Worm (Caenorhabditis elegans) whole organism, L4 larva: ENCODE data around the gene T21B6.3.

ENCODE experiments used
- F10B5.3 ChIP-seq: sonication (generic microtip); optimal IDR thresholded peaks from 2 replicates; lab custom pipeline; 2016; ENCODE audit warnings: mild to moderate bottlenecking, missing genetic modification characterization, missing compliant biosample characterization
- Y5F2A.4 ChIP-seq: fragments of 200-800 bp; sonication (Bioruptor generic); optimal IDR thresholded peaks from 2 replicates; lab custom pipeline; 2018; ENCODE audit warnings: mild to moderate bottlenecking, missing genetic modification characterization, missing compliant biosample characterization
- aly-2 ChIP-seq: sonication (generic microtip); optimal IDR thresholded peaks from 2 replicates; lab custom pipeline; 2018; ENCODE audit warnings: missing biosample characterization, missing genetic modification characterization
- ama-1 ChIP-seq: fragments of 150-350 bp; optimal IDR thresholded peaks from 2 replicates; lab custom pipeline; 2014; ENCODE audit warnings: inconsistent platforms, mixed read lengths
- ceh-82 ChIP-seq: sonication (generic microtip); optimal IDR thresholded peaks from 2 replicates; lab custom pipeline; 2017; ENCODE audit warnings: missing biosample characterization, missing genetic modification characterization
- dpl-1 ChIP-seq: fragments of 150-350 bp; optimal IDR thresholded peaks from 2 replicates; lab custom pipeline; 2014; ENCODE audit warnings: missing biosample characterization, missing genetic modification reagents, missing genetic modification characterization
- lin-38 ChIP-seq: fragments of 200-800 bp; sonication (Bioruptor generic); IDR thresholded peaks from 2 replicates; pipeline ENCODE4 v1.3.6; 2022; ENCODE audit warnings: missing genetic modification reagents, missing genetic modification characterization, missing compliant biosample characterization
- lir-3 ChIP-seq: sonication (generic microtip); optimal IDR thresholded peaks from 2 replicates; lab custom pipeline; 2016; ENCODE audit warnings: mild to moderate bottlenecking, missing genetic modification characterization, missing compliant biosample characterization
- lsy-2 ChIP-seq, 2 experiments: fragments of 150-350 bp in 1 of 2; sonication (generic microtip) in 1 of 2; optimal IDR thresholded peaks; 2 replicates each; lab custom pipeline; 2014 to 2017; ENCODE audit warnings: missing biosample characterization in 2 of 2, missing genetic modification characterization in 2 of 2
- nhr-102 ChIP-seq: sonication (generic microtip); optimal IDR thresholded peaks from 2 replicates; lab custom pipeline; 2016; ENCODE audit warnings: mild to moderate bottlenecking, missing genetic modification characterization, moderate library complexity, missing compliant biosample characterization
- nhr-28 ChIP-seq: fragments of 150-350 bp; optimal IDR thresholded peaks from 2 replicates; lab custom pipeline; 2014; ENCODE audit warnings: missing biosample characterization, missing genetic modification characterization
- nhr-41 ChIP-seq: fragments of 200-800 bp; sonication (Bioruptor generic); IDR thresholded peaks from 2 replicates; pipeline ENCODE4 v1.3.6; 2022; ENCODE audit warnings: missing genetic modification reagents, missing genetic modification characterization, missing compliant biosample characterization
- nhr-6 ChIP-seq: fragments of 150-350 bp; optimal IDR thresholded peaks from 2 replicates; lab custom pipeline; 2014; ENCODE audit warnings: missing biosample characterization, missing genetic modification characterization
- pha-4 ChIP-seq, 2 experiments: fragments of 150-350 bp in 1 of 2; fragments of 200-800 bp in 1 of 2; sonication (Bioruptor generic) in 1 of 2; IDR thresholded peaks in 1 of 2; optimal IDR thresholded peaks in 1 of 2; 2 replicates each; pipeline versions ENCODE4 v1.3.6 to Lab custom; 2014 to 2022; ENCODE audit warnings: missing genetic modification characterization in 2 of 2, missing genetic modification reagents in 2 of 2, missing biosample characterization in 1 of 2, missing compliant biosample characterization in 1 of 2

T21B6.3 gene

DNA sequence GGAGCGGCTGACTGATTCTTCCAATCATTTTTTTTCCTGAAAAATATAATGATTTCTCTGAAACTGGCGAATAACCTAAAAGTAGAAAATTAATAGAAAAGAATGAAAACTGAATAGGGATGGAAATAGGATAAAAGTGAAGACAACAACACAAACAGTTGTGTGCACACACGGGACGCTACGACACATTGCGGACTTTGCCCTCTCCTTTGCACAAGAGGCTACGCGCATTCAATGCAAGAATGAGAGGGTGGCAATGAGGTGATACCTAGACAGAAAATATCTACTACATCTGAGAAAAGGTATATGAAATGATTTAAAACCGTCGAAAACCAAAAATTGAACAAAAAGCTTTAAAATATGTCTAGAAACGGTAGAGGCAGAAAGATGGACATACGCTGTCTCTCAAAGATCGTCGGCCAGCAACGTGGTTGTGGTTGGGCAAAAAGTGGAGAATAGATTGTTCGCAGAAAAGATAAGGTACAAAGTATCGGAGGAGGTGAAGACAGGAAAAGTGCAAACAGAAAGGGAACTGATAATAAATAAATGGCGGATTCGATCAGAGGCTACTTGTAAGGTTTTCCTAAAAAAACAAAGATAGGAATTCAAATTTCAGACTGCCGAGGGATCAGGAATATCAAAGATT lies 48.5 kb downstream of the T21B6.3 start, which contains the start of gene suca-1 (continued):
- no peak for TF ChIP-seq aly-2 (tag; lab: Kevin White, UChicago)
- peak; percentile 0 to 59 for TF ChIP-seq lsy-2 (tag; optimal IDR thresholded peaks at IDR 0.05; lab: Kevin White, UChicago)
- TF ChIP-seq nhr-6 (tag; lab: Kevin White, UChicago), result peak; percentile 19

DNA sequence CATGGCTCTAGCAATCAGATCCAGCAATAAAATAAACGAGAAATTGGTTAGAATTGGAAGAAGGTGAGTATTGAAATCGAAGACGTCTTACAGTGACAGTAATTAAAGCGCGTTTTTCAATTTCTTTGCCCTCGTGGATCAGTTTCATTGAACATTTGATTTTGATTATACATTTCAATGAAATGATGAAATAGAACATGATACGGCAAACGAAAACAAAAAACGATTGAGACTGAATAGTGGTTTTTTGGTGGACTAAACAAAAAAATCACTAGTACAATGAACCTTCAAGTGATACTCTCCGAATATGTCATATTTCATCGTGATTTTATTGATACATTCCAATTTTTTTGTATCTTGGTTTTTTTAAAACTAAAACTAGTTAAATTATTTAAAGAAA lies 52.3 kb downstream of the T21B6.3 start, which contains the start of gene haly-1:
Gene haly-1 (minus strand): TSS at position 101 of the 400 bp plus-strand sequence.
- TF ChIP-seq aly-2 (tag; lab: Kevin White, UChicago) (no peak), Y5F2A.4 (no peak), lin-38 (GFP tag; lab: Robert Waterston, UW) (no peak), pha-4 (GFP tag; IDR thresholded peaks at IDR 0.05; lab: Robert Waterston, UW) (no peak), pha-4 (tag; optimal IDR thresholded peaks at IDR 0.05; lab: Kevin White, UChicago) (no peak), nhr-28 (tag; lab: Kevin White, UChicago) (no peak), ama-1 (no peak), F10B5.3 (tag; lab: Kevin White, UChicago) (no peak), ceh-82 (tag; lab: Kevin White, UChicago) (no peak), nhr-102 (tag; lab: Kevin White, UChicago) (no peak), dpl-1 (GFP tag; lab: Kevin White, UChicago) (no peak), nhr-41 (no peak), lir-3 (tag; lab: Kevin White, UChicago) (no peak)
